Worm (Caenorhabditis elegans) whole organism, early embryonic: ENCODE data around the gene F39D8.3.

Experiments used
- B0310.2 ChIP-seq: sonication (generic microtip); optimal IDR thresholded peaks from 2 replicates; lab custom pipeline; 2016; ENCODE audit warnings: mild to moderate bottlenecking, missing genetic modification characterization, missing compliant biosample characterization
- aly-1 ChIP-seq: sonication (generic microtip); optimal IDR thresholded peaks from 2 replicates; lab custom pipeline; 2016; ENCODE audit warnings: missing genetic modification characterization, missing compliant biosample characterization
- ets-7 ChIP-seq: sonication (generic microtip); optimal IDR thresholded peaks from 2 replicates; lab custom pipeline; 2016; ENCODE audit warnings: missing genotype, missing genetic modification characterization, missing compliant biosample characterization
- scrt-1 ChIP-seq: fragments of 200-800 bp; sonication (Bioruptor generic); IDR thresholded peaks from 2 replicates; pipeline ENCODE4 v1.3.6; 2022; ENCODE audit warnings: missing genetic modification characterization, missing compliant biosample characterization
- tra-4 ChIP-seq: sonication (generic microtip); optimal IDR thresholded peaks from 2 replicates; lab custom pipeline; 2017; ENCODE audit warnings: missing genetic modification characterization, missing compliant biosample characterization

- no peak for TF ChIP-seq aly-1
- no peak for TF ChIP-seq scrt-1 (GFP tag; lab: Robert Waterston, UW)
- TF ChIP-seq B0310.2 (tag; lab: Kevin White, UChicago) = no peak
- TF ChIP-seq ets-7 (tag; lab: Kevin White, UChicago) = no peak
- no peak for TF ChIP-seq tra-4 (tag; lab: Kevin White, UChicago)
Measured at ce11 chrX:15373415-15374048, 47.2 kb upstream of the F39D8.3 start.
